Worm (Caenorhabditis elegans): Measurements from ENCODE around the gene F13C5.2.

Gene F13C5.2

DNA sequence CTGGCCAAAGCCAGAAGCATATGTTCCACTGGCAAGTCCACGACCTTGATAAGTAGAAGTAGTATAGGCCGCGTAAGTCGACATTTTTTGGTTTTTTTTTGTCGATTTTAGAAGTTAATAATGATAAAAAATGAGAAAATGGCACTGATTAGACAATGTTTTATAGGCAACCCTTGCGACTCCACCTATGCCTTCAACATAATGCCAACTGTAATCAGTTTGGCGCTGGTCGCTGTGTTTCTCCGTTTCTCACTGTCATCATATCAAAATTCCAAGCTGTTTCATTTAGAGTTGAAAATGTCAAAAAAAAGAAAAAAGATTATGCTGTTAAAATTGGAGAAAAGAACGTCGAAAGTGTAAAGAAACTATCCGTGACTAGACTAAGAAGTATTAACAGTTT is 51.8 kb downstream of the F13C5.2 start:
- TF ChIP-seq tbx-37 (GFP tag; conservative IDR thresholded peaks at IDR 0.05) (no peak), ceh-36 (tag; optimal IDR thresholded peaks at IDR 0.05) (no peak), aly-1 (tag; optimal IDR thresholded peaks at IDR 0.05) (no peak), tra-4 (tag; optimal IDR thresholded peaks at IDR 0.05) (no peak)

Measured in whole organism, early embryonic.